Worm (Caenorhabditis elegans) whole organism, early embryonic: ENCODE measurements around the gene pir-2.

Experiments
- B0310.2 ChIP-seq: sonication (generic microtip); optimal IDR thresholded peaks from 2 replicates; lab custom pipeline; 2016; ENCODE audit warnings: mild to moderate bottlenecking, missing genetic modification characterization, missing compliant biosample characterization
- F13C5.2 ChIP-seq: sonication (generic microtip); optimal IDR thresholded peaks from 2 replicates; lab custom pipeline; 2017; ENCODE audit warnings: mild to moderate bottlenecking, missing genetic modification characterization, inconsistent platforms, missing compliant biosample characterization
- aly-1 ChIP-seq: sonication (generic microtip); optimal IDR thresholded peaks from 2 replicates; lab custom pipeline; 2016; ENCODE audit warnings: missing genetic modification characterization, missing compliant biosample characterization
- ama-1 ChIP-seq: fragments of 150-350 bp; optimal IDR thresholded peaks from 2 replicates; lab custom pipeline; 2014
- ceh-13 ChIP-seq: fragments of 200-800 bp; sonication (Bioruptor generic); optimal IDR thresholded peaks from 2 replicates; lab custom pipeline; 2018; ENCODE audit warnings: mild to moderate bottlenecking, missing genetic modification characterization, missing compliant biosample characterization
- ceh-36 ChIP-seq: sonication (generic microtip); optimal IDR thresholded peaks from 2 replicates; lab custom pipeline; 2016; ENCODE audit warnings: missing genetic modification characterization, inconsistent platforms, missing compliant biosample characterization
- ets-7 ChIP-seq: sonication (generic microtip); optimal IDR thresholded peaks from 2 replicates; lab custom pipeline; 2016; ENCODE audit warnings: missing genotype, missing genetic modification characterization, missing compliant biosample characterization
- flt-1 ChIP-seq: fragments of 200-800 bp; sonication (Bioruptor generic); IDR thresholded peaks from 2 replicates; pipeline ENCODE4 v1.3.6; 2022; ENCODE audit warnings: missing genetic modification characterization, missing compliant biosample characterization
- hmbx-1 ChIP-seq: sonication (generic microtip); optimal IDR thresholded peaks from 2 replicates; lab custom pipeline; 2016; ENCODE audit warnings: mild to moderate bottlenecking, missing genetic modification characterization, missing compliant biosample characterization
- hmg-4 ChIP-seq: fragments of 200-800 bp; sonication (Bioruptor generic); optimal IDR thresholded peaks from 2 replicates; lab custom pipeline; 2018; ENCODE audit warnings: mild to moderate bottlenecking, missing genetic modification characterization, missing compliant biosample characterization
- hnd-1 ChIP-seq: sonication (generic microtip); optimal IDR thresholded peaks from 2 replicates; lab custom pipeline; 2016; ENCODE audit warnings: missing genetic modification characterization, missing compliant biosample characterization
- pes-1 ChIP-seq: fragments of 200-800 bp; sonication (Bioruptor generic); IDR thresholded peaks from 2 replicates; pipeline ENCODE4 v1.3.6; 2022; ENCODE audit warnings: missing genetic modification reagents, missing genetic modification characterization, missing compliant biosample characterization
- scrt-1 ChIP-seq: fragments of 200-800 bp; sonication (Bioruptor generic); IDR thresholded peaks from 2 replicates; pipeline ENCODE4 v1.3.6; 2022; ENCODE audit warnings: missing genetic modification characterization, missing compliant biosample characterization
- sea-1 ChIP-seq: fragments of 200-800 bp; sonication (Bioruptor generic); conservative IDR thresholded peaks from 2 replicates; pipeline ENCODE4 v1.3.6; 2022; ENCODE audit warnings: missing genetic modification characterization, missing compliant biosample characterization
- tbx-11 ChIP-seq: fragments of 200-800 bp; sonication (Bioruptor generic); IDR thresholded peaks from 2 replicates; pipeline ENCODE4 v1.3.6; 2022; ENCODE audit warnings: missing genetic modification characterization, missing compliant biosample characterization
- tbx-37 ChIP-seq: fragments of 200-800 bp; sonication (Bioruptor generic); conservative IDR thresholded peaks from 2 replicates; pipeline ENCODE4 v1.3.6; 2022; ENCODE audit warnings: missing genetic modification reagents, missing genetic modification characterization, missing compliant biosample characterization
- tra-4 ChIP-seq: sonication (generic microtip); optimal IDR thresholded peaks from 2 replicates; lab custom pipeline; 2017; ENCODE audit warnings: missing genetic modification characterization, missing compliant biosample characterization

Gene pir-2

DNA sequence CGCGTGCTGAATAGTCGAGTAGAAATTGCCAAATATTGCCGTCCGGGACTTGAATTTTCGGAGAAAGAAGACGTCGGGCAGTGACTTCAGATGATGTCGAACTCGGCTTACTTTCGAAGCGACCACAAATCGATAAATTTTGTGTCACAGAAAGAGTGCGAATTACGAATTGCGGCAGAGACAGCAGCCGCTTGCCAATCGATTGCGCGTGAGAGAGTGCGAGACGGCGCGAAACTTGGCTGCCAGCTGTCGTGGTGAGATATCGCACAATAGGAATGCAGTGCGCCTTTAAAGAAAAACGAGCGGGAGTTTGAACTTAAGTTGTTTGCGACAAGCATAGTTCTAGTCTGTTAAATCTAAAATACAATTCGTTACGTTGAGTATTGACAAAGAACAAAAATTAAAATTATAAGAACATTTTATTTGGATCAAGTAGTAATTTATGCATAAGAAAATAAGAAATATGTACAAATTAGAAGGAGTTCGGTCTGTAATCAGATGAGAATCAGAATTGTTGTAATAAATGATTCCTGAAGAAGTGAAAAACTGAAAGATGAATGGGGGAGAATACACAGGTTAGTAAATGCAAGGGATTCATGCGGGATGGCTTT is at the start of gene pir-2:
Gene pir-2, minus strand, starts transcription at position 218 of the 611 bp plus-strand sequence.
- TF ChIP-seq aly-1 (no peak), tbx-11 (no peak), tbx-37 (no peak), B0310.2 (tag; lab: Kevin White, UChicago) (peak; percentile 23), hmbx-1 (tag; lab: Kevin White, UChicago) (no peak), F13C5.2 (no peak), pes-1 (GFP tag; lab: Robert Waterston, UW) (peak; percentile 27; the same call in 1 of the 2 replicates), ets-7 (no peak), ama-1 (no peak), hnd-1 (tag; lab: Kevin White, UChicago) (no peak), scrt-1 (GFP tag; lab: Robert Waterston, UW) (no peak), sea-1 (GFP tag; lab: Robert Waterston, UW) (0 out of 2 replicates have a peak, but pooled peaks have one; percentile 39), ceh-13 (GFP tag; lab: Kevin White, UChicago) (no peak), ceh-36 (no peak), tra-4 (tag; lab: Kevin White, UChicago) (no peak), hmg-4 (peak; percentile 46), flt-1 (GFP tag; lab: Robert Waterston, UW) (no peak)

ce11 chrIII:9490783-9491547 is 47.5 kb upstream of the pir-2 start, which contains the start of the genes dars-1 and ctr-9:
Gene dars-1 (minus strand): TSS chrIII:9491215.
Gene ctr-9 (plus strand): TSS chrIII:9491396.
- TF ChIP-seq sea-1 (GFP tag; lab: Robert Waterston, UW) (no peak), aly-1 (no peak), ceh-36 (no peak), B0310.2 (tag; lab: Kevin White, UChicago) (no peak), hmbx-1 (tag; lab: Kevin White, UChicago) (no peak), ets-7 (no peak), tbx-11 (no peak), hnd-1 (tag; lab: Kevin White, UChicago) (no peak), flt-1 (GFP tag; lab: Robert Waterston, UW) (no peak), F13C5.2 (no peak), hmg-4 (no peak), tra-4 (tag; lab: Kevin White, UChicago) (no peak), ama-1 (no peak), pes-1 (GFP tag; lab: Robert Waterston, UW) (no peak), tbx-37 (no peak), scrt-1 (GFP tag; lab: Robert Waterston, UW) (no peak), ceh-13 (GFP tag; lab: Kevin White, UChicago) (no peak)

- TF ChIP-seq flt-1 (GFP tag; lab: Robert Waterston, UW): no peak
- TF ChIP-seq tra-4 (tag; lab: Kevin White, UChicago): no peak
- no peak for TF ChIP-seq ceh-36
- no peak for TF ChIP-seq pes-1 (GFP tag; lab: Robert Waterston, UW)
- TF ChIP-seq tbx-11: no peak
- no peak for TF ChIP-seq hmbx-1 (tag; lab: Kevin White, UChicago)
- TF ChIP-seq hmg-4: no peak
- TF ChIP-seq hnd-1 (tag; lab: Kevin White, UChicago): no peak
- TF ChIP-seq aly-1: no peak
- no peak for TF ChIP-seq ama-1
- TF ChIP-seq scrt-1 (GFP tag; lab: Robert Waterston, UW): no peak
These were observed 46.4 kb upstream of the pir-2 start for ce11 chrIII:9489798-9490197.

DNA sequence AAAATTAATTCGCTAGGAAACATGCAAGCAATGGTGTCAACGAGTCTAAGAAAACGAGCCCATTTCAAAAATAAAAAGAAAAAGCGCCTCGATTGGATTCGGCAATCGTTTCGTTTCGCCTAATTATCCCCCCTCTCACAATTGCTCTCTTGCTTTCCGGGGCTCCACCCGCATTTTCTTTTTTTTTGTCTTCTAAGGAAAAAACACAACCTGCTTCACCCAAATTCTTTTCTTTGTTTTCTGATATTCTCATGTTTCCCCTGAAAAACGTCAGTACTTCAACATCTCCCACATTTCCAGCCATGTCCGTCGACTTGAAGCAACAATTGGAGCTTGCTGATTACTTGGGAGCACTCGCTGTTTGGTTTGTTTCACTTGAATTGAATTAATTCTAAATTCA is 45.0 kb upstream of the pir-2 start, which contains the start of gene nlp-36:
Gene nlp-36, plus strand, starts transcription at position 301 of the 400 bp plus-strand sequence.
- no peak for TF ChIP-seq tra-4 (tag; lab: Kevin White, UChicago)
- no peak for TF ChIP-seq tbx-11
- TF ChIP-seq aly-1: no peak
- no peak for TF ChIP-seq scrt-1 (GFP tag; lab: Robert Waterston, UW)
- TF ChIP-seq ceh-36: no peak
- TF ChIP-seq sea-1 (GFP tag; lab: Robert Waterston, UW): no peak

ce11 chrIII:9488027-9488426 is 44.6 kb upstream of the pir-2 start:
- TF ChIP-seq ceh-13 (GFP tag; lab: Kevin White, UChicago) (no peak), tbx-11 (no peak), hnd-1 (tag; lab: Kevin White, UChicago) (no peak), hmbx-1 (tag; lab: Kevin White, UChicago) (no peak), hmg-4 (no peak), ets-7 (no peak), aly-1 (no peak), F13C5.2 (no peak), pes-1 (GFP tag; lab: Robert Waterston, UW) (no peak), flt-1 (GFP tag; lab: Robert Waterston, UW) (no peak), B0310.2 (tag; lab: Kevin White, UChicago) (no peak), tra-4 (tag; lab: Kevin White, UChicago) (no peak), ceh-36 (no peak), tbx-37 (no peak), ama-1 (no peak)

DNA sequence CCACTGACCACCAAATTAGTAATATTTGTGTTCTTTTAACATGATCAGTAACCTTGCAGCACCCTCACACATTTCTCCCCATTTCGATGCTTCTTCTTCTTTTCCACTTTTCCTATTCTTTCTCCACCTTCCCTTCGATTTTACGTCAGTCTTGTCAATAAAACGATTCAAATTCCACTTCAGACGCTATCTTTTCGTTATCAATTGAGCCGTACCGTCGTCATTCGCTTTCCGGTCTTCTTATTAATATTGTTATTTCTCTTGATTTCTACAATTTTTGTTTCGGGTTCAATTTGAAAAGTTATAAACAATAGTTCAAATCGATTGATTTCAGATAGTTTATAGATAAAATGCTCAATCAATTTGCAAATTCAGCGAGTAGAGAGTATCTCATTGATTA is 44.0 kb upstream of the pir-2 start:
- no peak for TF ChIP-seq tbx-11
- no peak for TF ChIP-seq ama-1
- no peak for TF ChIP-seq F13C5.2
- no peak for TF ChIP-seq B0310.2 (tag; lab: Kevin White, UChicago)
- no peak for TF ChIP-seq hmg-4
- no peak for TF ChIP-seq tra-4 (tag; lab: Kevin White, UChicago)
- TF ChIP-seq pes-1 (GFP tag; lab: Robert Waterston, UW): no peak
- TF ChIP-seq scrt-1 (GFP tag; lab: Robert Waterston, UW): no peak
- no peak for TF ChIP-seq flt-1 (GFP tag; lab: Robert Waterston, UW)
- TF ChIP-seq sea-1 (GFP tag; lab: Robert Waterston, UW): no peak
- TF ChIP-seq hmbx-1 (tag; lab: Kevin White, UChicago): no peak
- no peak for TF ChIP-seq ceh-13 (GFP tag; lab: Kevin White, UChicago)
- no peak for TF ChIP-seq aly-1
- no peak for TF ChIP-seq ets-7

ce11 chrIII:9485373-9485772 is 41.9 kb upstream of the pir-2 start, which contains the start of gene bre-3:
Gene bre-3 (minus strand): TSS chrIII:9485473.
- no peak for TF ChIP-seq ceh-13 (GFP tag; lab: Kevin White, UChicago)
- no peak for TF ChIP-seq ama-1
- TF ChIP-seq tbx-37: no peak
- TF ChIP-seq B0310.2 (tag; lab: Kevin White, UChicago): no peak
- no peak for TF ChIP-seq aly-1
- TF ChIP-seq F13C5.2: no peak
- TF ChIP-seq hmg-4: no peak
- TF ChIP-seq hmbx-1 (tag; lab: Kevin White, UChicago): no peak
- no peak for TF ChIP-seq tbx-11
- no peak for TF ChIP-seq sea-1 (GFP tag; lab: Robert Waterston, UW)
- no peak for TF ChIP-seq scrt-1 (GFP tag; lab: Robert Waterston, UW)
- TF ChIP-seq tra-4 (tag; lab: Kevin White, UChicago): no peak
- no peak for TF ChIP-seq hnd-1 (tag; lab: Kevin White, UChicago)
- no peak for TF ChIP-seq ets-7
